Worm (Caenorhabditis elegans) whole organism, early embryonic: Measurements from ENCODE around the gene F44E7.4.

Source experiments
- B0310.2 ChIP-seq: sonication (generic microtip); optimal IDR thresholded peaks from 2 replicates; lab custom pipeline; 2016; ENCODE audit warnings: mild to moderate bottlenecking, missing genetic modification characterization, missing compliant biosample characterization
- F13C5.2 ChIP-seq: sonication (generic microtip); optimal IDR thresholded peaks from 2 replicates; lab custom pipeline; 2017; ENCODE audit warnings: mild to moderate bottlenecking, missing genetic modification characterization, inconsistent platforms, missing compliant biosample characterization
- aly-1 ChIP-seq: sonication (generic microtip); optimal IDR thresholded peaks from 2 replicates; lab custom pipeline; 2016; ENCODE audit warnings: missing genetic modification characterization, missing compliant biosample characterization
- ama-1 ChIP-seq: fragments of 150-350 bp; optimal IDR thresholded peaks from 2 replicates; lab custom pipeline; 2014
- ceh-13 ChIP-seq: fragments of 200-800 bp; sonication (Bioruptor generic); optimal IDR thresholded peaks from 2 replicates; lab custom pipeline; 2018; ENCODE audit warnings: mild to moderate bottlenecking, missing genetic modification characterization, missing compliant biosample characterization
- ceh-36 ChIP-seq: sonication (generic microtip); optimal IDR thresholded peaks from 2 replicates; lab custom pipeline; 2016; ENCODE audit warnings: missing genetic modification characterization, inconsistent platforms, missing compliant biosample characterization
- ets-7 ChIP-seq: sonication (generic microtip); optimal IDR thresholded peaks from 2 replicates; lab custom pipeline; 2016; ENCODE audit warnings: missing genotype, missing genetic modification characterization, missing compliant biosample characterization
- flt-1 ChIP-seq: fragments of 200-800 bp; sonication (Bioruptor generic); IDR thresholded peaks from 2 replicates; pipeline ENCODE4 v1.3.6; 2022; ENCODE audit warnings: missing genetic modification characterization, missing compliant biosample characterization
- hmbx-1 ChIP-seq: sonication (generic microtip); optimal IDR thresholded peaks from 2 replicates; lab custom pipeline; 2016; ENCODE audit warnings: mild to moderate bottlenecking, missing genetic modification characterization, missing compliant biosample characterization
- hmg-4 ChIP-seq: fragments of 200-800 bp; sonication (Bioruptor generic); optimal IDR thresholded peaks from 2 replicates; lab custom pipeline; 2018; ENCODE audit warnings: mild to moderate bottlenecking, missing genetic modification characterization, missing compliant biosample characterization
- hnd-1 ChIP-seq: sonication (generic microtip); optimal IDR thresholded peaks from 2 replicates; lab custom pipeline; 2016; ENCODE audit warnings: missing genetic modification characterization, missing compliant biosample characterization
- pes-1 ChIP-seq: fragments of 200-800 bp; sonication (Bioruptor generic); IDR thresholded peaks from 2 replicates; pipeline ENCODE4 v1.3.6; 2022; ENCODE audit warnings: missing genetic modification reagents, missing genetic modification characterization, missing compliant biosample characterization
- scrt-1 ChIP-seq: fragments of 200-800 bp; sonication (Bioruptor generic); IDR thresholded peaks from 2 replicates; pipeline ENCODE4 v1.3.6; 2022; ENCODE audit warnings: missing genetic modification characterization, missing compliant biosample characterization
- sea-1 ChIP-seq: fragments of 200-800 bp; sonication (Bioruptor generic); conservative IDR thresholded peaks from 2 replicates; pipeline ENCODE4 v1.3.6; 2022; ENCODE audit warnings: missing genetic modification characterization, missing compliant biosample characterization
- tbx-11 ChIP-seq: fragments of 200-800 bp; sonication (Bioruptor generic); IDR thresholded peaks from 2 replicates; pipeline ENCODE4 v1.3.6; 2022; ENCODE audit warnings: missing genetic modification characterization, missing compliant biosample characterization
- tbx-37 ChIP-seq: fragments of 200-800 bp; sonication (Bioruptor generic); conservative IDR thresholded peaks from 2 replicates; pipeline ENCODE4 v1.3.6; 2022; ENCODE audit warnings: missing genetic modification reagents, missing genetic modification characterization, missing compliant biosample characterization
- tra-4 ChIP-seq: sonication (generic microtip); optimal IDR thresholded peaks from 2 replicates; lab custom pipeline; 2017; ENCODE audit warnings: missing genetic modification characterization, missing compliant biosample characterization

The F44E7.4 gene

DNA sequence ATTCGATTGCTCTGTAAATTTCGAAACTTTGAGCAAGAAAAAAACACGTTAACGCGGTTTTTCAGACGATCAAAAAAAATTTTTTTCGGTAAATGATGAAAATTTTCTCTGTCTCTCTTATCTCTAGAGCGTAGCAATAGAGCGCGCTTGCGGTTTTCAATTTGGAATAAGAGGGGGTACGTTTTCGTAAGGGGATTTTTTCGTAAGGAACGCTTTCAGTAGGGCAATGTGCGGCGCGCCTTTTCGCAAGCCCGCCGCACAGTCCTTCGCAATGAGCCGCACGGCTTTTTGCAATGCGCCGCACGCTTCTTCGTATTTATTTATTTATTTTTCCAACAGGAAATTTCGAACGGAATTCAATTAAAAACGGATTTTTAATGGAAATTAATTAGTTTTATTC lies at the start of gene F44E7.4:
Gene F44E7.4, minus strand, starts transcription at position 13 of the 400 bp plus-strand sequence.
- TF ChIP-seq scrt-1 (GFP tag; lab: Robert Waterston, UW) (peak; percentile 82), tbx-37 (peak; percentile 73), flt-1 (peak; percentile 77), sea-1 (peak; percentile 84), tbx-11 (GFP tag; lab: Robert Waterston, UW) (peak; percentile 82), pes-1 (GFP tag; lab: Robert Waterston, UW) (peak; percentile 87)

DNA sequence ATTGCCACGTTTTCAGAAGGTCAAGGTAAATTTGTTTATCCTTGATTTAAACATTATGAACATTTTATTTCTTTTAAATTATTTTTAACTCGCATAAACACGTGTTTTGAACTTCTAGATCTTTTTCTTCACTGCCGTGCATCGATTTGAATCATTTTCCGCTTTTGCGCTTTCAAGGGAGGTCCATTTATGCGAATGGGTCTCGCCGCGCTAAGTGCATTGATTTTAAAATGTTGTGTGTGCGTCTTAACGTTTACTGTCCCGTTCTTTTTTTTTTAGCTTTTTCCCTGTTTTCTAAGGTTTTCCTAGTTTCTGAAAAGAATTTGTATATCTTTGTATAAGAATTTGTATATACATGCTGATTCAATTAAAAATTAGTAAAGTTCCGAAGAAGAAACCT lies 48.7 kb upstream of the F44E7.4 start:
- no peak for TF ChIP-seq aly-1
- TF ChIP-seq tra-4 (tag; lab: Kevin White, UChicago): no peak
- no peak for TF ChIP-seq tbx-37
- TF ChIP-seq ceh-13: no peak
- no peak for TF ChIP-seq pes-1 (GFP tag; lab: Robert Waterston, UW)
- TF ChIP-seq hmbx-1 (tag; lab: Kevin White, UChicago): no peak
- no peak for TF ChIP-seq hnd-1 (tag; lab: Kevin White, UChicago)
- TF ChIP-seq ets-7 (tag; lab: Kevin White, UChicago): no peak
- no peak for TF ChIP-seq flt-1
- no peak for TF ChIP-seq sea-1
- TF ChIP-seq tbx-11 (GFP tag; lab: Robert Waterston, UW): no peak
- no peak for TF ChIP-seq B0310.2 (tag; lab: Kevin White, UChicago)

- TF ChIP-seq hmg-4 (GFP tag; lab: Kevin White, UChicago): no peak
- no peak for TF ChIP-seq ceh-13
- TF ChIP-seq sea-1: no peak
- no peak for TF ChIP-seq ets-7 (tag; lab: Kevin White, UChicago)
- no peak for TF ChIP-seq tbx-11 (GFP tag; lab: Robert Waterston, UW)
- no peak for TF ChIP-seq ama-1 (lab: Kevin White, UChicago)
- no peak for TF ChIP-seq flt-1
- TF ChIP-seq ceh-36 (tag; lab: Kevin White, UChicago): no peak
- TF ChIP-seq hnd-1 (tag; lab: Kevin White, UChicago): no peak
- TF ChIP-seq hmbx-1 (tag; lab: Kevin White, UChicago): no peak
- TF ChIP-seq tbx-37: no peak
- TF ChIP-seq F13C5.2: no peak
- TF ChIP-seq scrt-1 (GFP tag; lab: Robert Waterston, UW): no peak
- no peak for TF ChIP-seq B0310.2 (tag; lab: Kevin White, UChicago)
- no peak for TF ChIP-seq tra-4 (tag; lab: Kevin White, UChicago)
Measured at ce11 chrV:5822968-5823367, 46.2 kb upstream of the F44E7.4 start.

DNA sequence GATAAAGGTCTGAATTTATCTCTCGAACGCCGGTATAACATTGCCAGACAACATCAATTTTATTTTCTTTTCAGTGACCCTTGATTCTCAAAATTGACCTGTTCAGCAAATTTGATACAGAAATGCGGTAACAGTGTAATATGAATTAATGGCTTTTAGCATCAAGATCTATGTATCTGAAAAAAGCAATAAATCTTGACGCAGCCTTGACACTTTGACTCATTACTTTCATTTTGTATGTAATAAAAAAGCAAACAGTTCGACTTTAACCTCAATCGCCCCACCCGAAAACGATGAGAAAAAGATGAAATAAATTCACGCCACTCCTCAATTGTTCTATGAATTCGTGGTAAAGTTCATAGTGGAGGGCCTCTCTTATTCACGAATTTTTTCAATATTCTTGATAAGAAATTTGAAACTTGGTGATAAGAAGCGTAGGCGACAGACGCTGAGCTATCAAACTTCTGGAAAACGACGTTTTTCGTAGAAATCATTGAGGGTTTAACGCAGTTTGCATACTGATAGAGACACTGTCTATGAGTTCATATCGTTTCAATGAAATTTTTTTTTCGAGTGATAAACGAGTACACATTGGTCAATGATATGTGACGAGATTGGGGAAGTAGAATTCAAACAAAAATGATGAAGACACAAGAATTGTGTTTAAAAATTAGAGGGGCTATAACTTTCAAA lies 44.8 kb upstream of the F44E7.4 start:
- TF ChIP-seq scrt-1 (GFP tag; lab: Robert Waterston, UW): no peak
- TF ChIP-seq F13C5.2: no peak
- TF ChIP-seq ceh-13: no peak
- TF ChIP-seq tbx-37: no peak
- no peak for TF ChIP-seq hmbx-1 (tag; lab: Kevin White, UChicago)
- TF ChIP-seq ama-1 (lab: Kevin White, UChicago): no peak
- TF ChIP-seq B0310.2 (tag; lab: Kevin White, UChicago): no peak
- TF ChIP-seq ceh-36 (tag; lab: Kevin White, UChicago): no peak
- no peak for TF ChIP-seq tbx-11 (GFP tag; lab: Robert Waterston, UW)
- TF ChIP-seq flt-1: no peak
- no peak for TF ChIP-seq tra-4 (tag; lab: Kevin White, UChicago)
- TF ChIP-seq sea-1: no peak
- TF ChIP-seq aly-1: no peak
- no peak for TF ChIP-seq hnd-1 (tag; lab: Kevin White, UChicago)

DNA sequence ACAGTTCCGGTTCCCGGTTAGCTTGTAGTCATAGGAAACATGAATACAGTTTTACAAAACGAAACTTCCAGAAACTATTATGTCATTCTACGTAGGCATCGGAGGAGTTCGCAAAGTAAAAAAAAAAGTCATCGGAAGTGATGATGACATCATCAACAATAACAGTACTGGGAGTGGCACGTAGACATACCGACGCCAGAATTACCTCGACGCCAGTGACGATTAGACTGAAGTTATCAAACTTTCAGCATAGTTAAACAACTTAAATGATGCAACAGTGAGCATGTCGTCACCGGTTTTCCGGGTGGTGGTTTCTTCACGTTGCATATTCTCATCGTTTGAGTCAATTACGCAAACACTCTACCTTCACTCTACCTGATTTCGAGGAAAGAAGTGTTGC lies 43.6 kb upstream of the F44E7.4 start:
- TF ChIP-seq aly-1 (no peak), sea-1 (no peak), tra-4 (tag; lab: Kevin White, UChicago) (no peak), ets-7 (tag; lab: Kevin White, UChicago) (no peak), flt-1 (no peak), hnd-1 (tag; lab: Kevin White, UChicago) (no peak), scrt-1 (GFP tag; lab: Robert Waterston, UW) (no peak), ceh-36 (tag; lab: Kevin White, UChicago) (no peak), pes-1 (GFP tag; lab: Robert Waterston, UW) (no peak), ceh-13 (no peak), hmbx-1 (tag; lab: Kevin White, UChicago) (no peak), tbx-11 (GFP tag; lab: Robert Waterston, UW) (no peak), tbx-37 (no peak), ama-1 (lab: Kevin White, UChicago) (no peak), B0310.2 (tag; lab: Kevin White, UChicago) (no peak), F13C5.2 (no peak)

DNA sequence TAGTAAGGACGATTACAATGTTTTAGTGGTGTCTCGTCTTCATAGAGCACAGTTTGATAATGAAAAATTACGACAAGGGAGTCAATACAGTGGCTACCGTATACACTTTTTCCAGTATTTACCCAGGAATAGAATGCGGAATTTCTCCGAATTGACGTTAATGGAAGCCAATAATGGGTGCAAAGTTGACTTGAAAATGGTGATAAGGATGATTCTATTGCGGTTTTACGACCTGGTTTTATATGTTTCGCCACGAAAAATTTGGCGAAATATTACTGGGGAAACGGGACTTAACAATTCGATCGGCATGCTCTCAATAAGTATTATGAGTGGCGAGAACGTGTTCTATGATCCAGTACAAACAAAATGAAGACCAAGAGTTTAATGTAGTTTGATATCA lies 43.1 kb upstream of the F44E7.4 start:
- no peak for TF ChIP-seq ceh-36 (tag; lab: Kevin White, UChicago)
- no peak for TF ChIP-seq hmg-4 (GFP tag; lab: Kevin White, UChicago)
- TF ChIP-seq pes-1 (GFP tag; lab: Robert Waterston, UW): no peak
- TF ChIP-seq ets-7 (tag; lab: Kevin White, UChicago): no peak
- TF ChIP-seq tbx-11 (GFP tag; lab: Robert Waterston, UW): no peak
- no peak for TF ChIP-seq scrt-1 (GFP tag; lab: Robert Waterston, UW)
- no peak for TF ChIP-seq hmbx-1 (tag; lab: Kevin White, UChicago)
- TF ChIP-seq hnd-1 (tag; lab: Kevin White, UChicago): no peak
- TF ChIP-seq ama-1 (lab: Kevin White, UChicago): no peak
- TF ChIP-seq tbx-37: no peak
- no peak for TF ChIP-seq sea-1
- no peak for TF ChIP-seq F13C5.2
- TF ChIP-seq B0310.2 (tag; lab: Kevin White, UChicago): no peak
- TF ChIP-seq aly-1: no peak
- no peak for TF ChIP-seq tra-4 (tag; lab: Kevin White, UChicago)
- no peak for TF ChIP-seq flt-1
- TF ChIP-seq ceh-13: no peak

- TF ChIP-seq sea-1 (no peak), ceh-13 (no peak), ceh-36 (tag; lab: Kevin White, UChicago) (no peak), hmbx-1 (tag; lab: Kevin White, UChicago) (no peak), scrt-1 (GFP tag; lab: Robert Waterston, UW) (no peak)
Measured at ce11 chrV:5816470-5817061, 39.8 kb upstream of the F44E7.4 start.
